Fruit fly (Drosophila melanogaster): ENCODE measurements around the gene Zaf1.
A peak's percentile ranks its signal among the peaks of the same experiment; 100 is the strongest.

The Zaf1 gene

DNA sequence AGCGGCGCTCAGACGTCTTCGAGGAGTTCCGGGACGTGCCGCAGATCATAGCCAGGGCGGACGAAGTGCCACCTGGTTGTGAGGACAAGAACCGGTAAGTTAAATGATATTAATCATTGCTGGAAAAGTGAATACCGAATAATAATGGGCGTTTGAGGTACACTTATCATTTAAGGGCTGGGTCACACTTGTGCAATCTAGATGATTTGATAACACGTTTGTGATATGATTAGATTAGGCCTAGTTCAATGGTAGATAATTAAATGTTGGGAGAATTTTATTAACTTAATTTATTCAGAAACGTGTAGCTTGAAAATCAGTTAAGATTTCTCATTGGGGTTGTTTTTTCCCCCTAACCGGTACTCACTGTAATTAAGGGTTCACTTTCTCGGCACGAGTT, 45.4 kb upstream of the Zaf1 start:
- TF ChIP-seq pan (optimal IDR thresholded peaks at IDR 0.05) = no peak
- no peak for TF ChIP-seq rgr (GFP tag; optimal IDR thresholded peaks at IDR 0.05)
- TF ChIP-seq Hr83 (GFP tag; optimal IDR thresholded peaks at IDR 0.05; ENCODE audit: poor library complexity, severe bottlenecking) = no peak
- no peak for TF ChIP-seq dsf (GFP tag; optimal IDR thresholded peaks at IDR 0.05; ENCODE audit: borderline replicate concordance)
- TF ChIP-seq OdsH (GFP tag; optimal IDR thresholded peaks at IDR 0.05) = no peak
- no peak for TF ChIP-seq HLH106 (tag; optimal IDR thresholded peaks at IDR 0.05)
- no peak for TF ChIP-seq tai (GFP tag; optimal IDR thresholded peaks at IDR 0.05)
- no peak for TF ChIP-seq Jra (GFP tag; optimal IDR thresholded peaks at IDR 0.05)
- TF ChIP-seq h (GFP tag; optimal IDR thresholded peaks at IDR 0.05) = no peak
- no peak for TF ChIP-seq Sp1 (GFP tag; optimal IDR thresholded peaks at IDR 0.05)
- no peak for TF ChIP-seq Hnf4 (GFP tag; optimal IDR thresholded peaks at IDR 0.05)
- TF ChIP-seq usp (GFP tag; optimal IDR thresholded peaks at IDR 0.05) = no peak
- TF ChIP-seq dmrt93B (GFP tag; optimal IDR thresholded peaks at IDR 0.05) = no peak
- TF ChIP-seq lola (GFP tag; optimal IDR thresholded peaks at IDR 0.05) = no peak
- TF ChIP-seq Myc (optimal IDR thresholded peaks at IDR 0.05) = no peak
- no peak for TF ChIP-seq dl (GFP tag; optimal IDR thresholded peaks at IDR 0.05; ENCODE audit: insufficient read depth in 1 of 2, partially characterized antibody in 2 of 2)

- no peak for TF ChIP-seq Mio (GFP tag; optimal IDR thresholded peaks at IDR 0.05)
- TF ChIP-seq Jra (GFP tag; optimal IDR thresholded peaks at IDR 0.05) = no peak
- no peak for TF ChIP-seq Abd-B (GFP tag; optimal IDR thresholded peaks at IDR 0.05)
Measured at dm6 chr3R:11669954-11670347, 44.5 kb upstream of the Zaf1 start.

dm6 chr3R:11669017-11669953, 43.8 kb upstream of the Zaf1 start:
- TF ChIP-seq h (GFP tag; optimal IDR thresholded peaks at IDR 0.05) (peak; percentile 43), CG9705 (GFP tag; optimal IDR thresholded peaks at IDR 0.05) (no peak), Sp1 (GFP tag; optimal IDR thresholded peaks at IDR 0.05) (peak; percentile 1), GATAd (GFP tag; optimal IDR thresholded peaks at IDR 0.05) (no peak), OdsH (GFP tag; optimal IDR thresholded peaks at IDR 0.05) (peak; percentile 7)

- TF ChIP-seq pan (optimal IDR thresholded peaks at IDR 0.05) = no peak
- TF ChIP-seq sage (GFP tag; optimal IDR thresholded peaks at IDR 0.05) = peak; percentile 21
- TF ChIP-seq ey (GFP tag; optimal IDR thresholded peaks at IDR 0.05) = no peak
- no peak for TF ChIP-seq CrebA (GFP tag; optimal IDR thresholded peaks at IDR 0.05; ENCODE audit: borderline replicate concordance)
- TF ChIP-seq usp (GFP tag; optimal IDR thresholded peaks at IDR 0.05) = no peak
- TF ChIP-seq Vsx2 (GFP tag; optimal IDR thresholded peaks at IDR 0.05; ENCODE audit: partially characterized antibody) = no peak
- no peak for TF ChIP-seq Abd-B (GFP tag; optimal IDR thresholded peaks at IDR 0.05)
- no peak for TF ChIP-seq Dfd (GFP tag; optimal IDR thresholded peaks at IDR 0.05)
- TF ChIP-seq Hnf4 (GFP tag; optimal IDR thresholded peaks at IDR 0.05) = peak; percentile 21
- no peak for TF ChIP-seq Myc (optimal IDR thresholded peaks at IDR 0.05)
- no peak for TF ChIP-seq OdsH (GFP tag; optimal IDR thresholded peaks at IDR 0.05)
- no peak for TF ChIP-seq brk (GFP tag; optimal IDR thresholded peaks at IDR 0.05)
- no peak for TF ChIP-seq dsf (GFP tag; optimal IDR thresholded peaks at IDR 0.05; ENCODE audit: borderline replicate concordance)
- TF ChIP-seq tai (GFP tag; optimal IDR thresholded peaks at IDR 0.05) = no peak
- TF ChIP-seq Sp1 (GFP tag; optimal IDR thresholded peaks at IDR 0.05) = no peak
- TF ChIP-seq Rel (GFP tag; optimal IDR thresholded peaks at IDR 0.05) = peak; percentile 1
- peak; percentile 50 for TF ChIP-seq Rel (tag; optimal IDR thresholded peaks at IDR 0.05)
Measured at dm6 chr3R:11665925-11666687, 40.7 kb upstream of the Zaf1 start.

dm6 chr3R:11665508-11665907, 40.1 kb upstream of the Zaf1 start:
- TF ChIP-seq Myc (optimal IDR thresholded peaks at IDR 0.05) (peak; percentile 89), rgr (GFP tag; optimal IDR thresholded peaks at IDR 0.05) (peak; percentile 10), br (GFP tag; optimal IDR thresholded peaks at IDR 0.05) (no peak), lola (GFP tag; optimal IDR thresholded peaks at IDR 0.05) (no peak), foxo (GFP tag; optimal IDR thresholded peaks at IDR 0.05) (peak in 1 of 2 experiments; percentile 14), Dfd (GFP tag; optimal IDR thresholded peaks at IDR 0.05) (no peak), psq (GFP tag; optimal IDR thresholded peaks at IDR 0.05) (no peak), N (GFP tag; optimal IDR thresholded peaks at IDR 0.05) (no peak)

All from whole organism, wandering third instar larva.